Fruit fly (Drosophila melanogaster) whole organism, embryonic: ENCODE data around the gene Wee1.

Source experiments
- ATbp ChIP-seq: fragments of 200-800 bp; sonication (Bioruptor generic); optimal IDR thresholded peaks from 2 replicates; lab custom pipeline; 2017; ENCODE audit warnings: missing biosample characterization, mild to moderate bottlenecking, missing genetic modification characterization, missing genetic modification reagents
- B-H1 ChIP-seq: fragments of 200-800 bp; sonication (Bioruptor generic); IDR thresholded peaks from 3 replicates; pipeline ENCODE4 v1.3.6; 2022; ENCODE audit warnings: missing biosample characterization, missing genetic modification characterization
- Bgb ChIP-seq: fragments of 200-800 bp; sonication (Bioruptor generic); IDR thresholded peaks from 2 replicates; pipeline ENCODE4 v1.3.6; 2022; ENCODE audit warnings: missing biosample characterization, missing genetic modification characterization; ENCODE audit not compliant: partially characterized antibody
- C15 ChIP-seq: fragments of 200-800 bp; sonication (Bioruptor generic); IDR thresholded peaks from 3 replicates; pipeline ENCODE4 v1.3.6; 2022; ENCODE audit warnings: missing biosample characterization, missing genetic modification characterization
- CG11560 ChIP-seq: fragments of 200-800 bp; sonication (Bioruptor generic); IDR thresholded peaks from 3 replicates; pipeline ENCODE4 v1.3.6; 2022; ENCODE audit warnings: missing biosample characterization, missing genetic modification characterization
- CG11695 ChIP-seq: fragments of 200-800 bp; sonication (Bioruptor generic); IDR thresholded peaks from 3 replicates; pipeline ENCODE4 v1.3.6; 2022; ENCODE audit warnings: missing biosample characterization, missing genetic modification characterization
- CG12769 ChIP-seq: fragments of 200-800 bp; sonication (Bioruptor generic); optimal IDR thresholded peaks from 2 replicates; lab custom pipeline; 2019; ENCODE audit warnings: missing biosample characterization, mild to moderate bottlenecking, missing genetic modification characterization, moderate library complexity
- CG13894 ChIP-seq: fragments of 200-800 bp; sonication (Bioruptor generic); optimal IDR thresholded peaks from 3 replicates; lab custom pipeline; 2018; ENCODE audit warnings: missing biosample characterization, mild to moderate bottlenecking, missing genetic modification characterization, moderate library complexity
- CG14965 ChIP-seq: fragments of 200-800 bp; sonication (Bioruptor generic); optimal IDR thresholded peaks from 2 replicates; lab custom pipeline; 2016; ENCODE audit warnings: missing biosample characterization, missing genetic modification characterization, borderline replicate concordance
- CG3281 ChIP-seq: fragments of 200-800 bp; sonication (Bioruptor generic); optimal IDR thresholded peaks from 3 replicates; lab custom pipeline; 2017; ENCODE audit warnings: missing biosample characterization, mild to moderate bottlenecking, missing genetic modification characterization
- CG4424 ChIP-seq: fragments of 200-800 bp; sonication (Bioruptor generic); optimal IDR thresholded peaks from 3 replicates; lab custom pipeline; 2016; ENCODE audit warnings: missing biosample characterization, missing genetic modification characterization
- CG5245 ChIP-seq: fragments of 200-800 bp; sonication (Bioruptor generic); optimal IDR thresholded peaks from 3 replicates; lab custom pipeline; 2016; ENCODE audit warnings: missing biosample characterization, missing genetic modification characterization
- CG5953 ChIP-seq: fragments of 200-800 bp; sonication (Bioruptor generic); IDR thresholded peaks from 2 replicates; pipeline ENCODE4 v1.3.6; 2022; ENCODE audit warnings: missing biosample characterization, missing genetic modification characterization
- CG7271 ChIP-seq: fragments of 200-800 bp; sonication (Bioruptor generic); optimal IDR thresholded peaks from 2 replicates; lab custom pipeline; 2018; ENCODE audit warnings: missing biosample characterization, mild to moderate bottlenecking, missing genetic modification characterization, moderate library complexity
- CG7556 ChIP-seq: fragments of 200-800 bp; sonication (Bioruptor generic); optimal IDR thresholded peaks from 2 replicates; lab custom pipeline; 2017; ENCODE audit warnings: missing biosample characterization, mild to moderate bottlenecking, missing genetic modification characterization
- CG7786 ChIP-seq: fragments of 200-800 bp; sonication (Bioruptor generic); optimal IDR thresholded peaks from 2 replicates; lab custom pipeline; 2016; ENCODE audit warnings: missing biosample characterization, missing genetic modification characterization
- CG9215 ChIP-seq: fragments of 200-800 bp; sonication (Bioruptor generic); IDR thresholded peaks from 2 replicates; pipeline ENCODE4 v1.3.6; 2022; ENCODE audit warnings: missing biosample characterization, missing genetic modification characterization
- CG9727 ChIP-seq: fragments of 200-800 bp; sonication (Bioruptor generic); optimal IDR thresholded peaks from 3 replicates; lab custom pipeline; 2017; ENCODE audit warnings: missing biosample characterization, mild to moderate bottlenecking, missing genetic modification characterization
- Chrac-16 ChIP-seq: fragments of 200-800 bp; sonication (Bioruptor generic); optimal IDR thresholded peaks from 3 replicates; lab custom pipeline; 2016; ENCODE audit warnings: missing biosample characterization, missing genetic modification characterization
- CoRest ChIP-seq: fragments of 200-800 bp; sonication (Bioruptor generic); optimal IDR thresholded peaks from 3 replicates; lab custom pipeline; 2018; ENCODE audit warnings: missing biosample characterization, mild to moderate bottlenecking, missing genetic modification characterization, moderate library complexity
- Dll ChIP-seq: fragments of 200-800 bp; sonication (Bioruptor generic); IDR thresholded peaks from 4 replicates; pipeline ENCODE4 v1.3.6; 2022; ENCODE audit warnings: missing biosample characterization, missing genetic modification characterization; ENCODE audit not compliant: partially characterized antibody
- HLH4C ChIP-seq: fragments of 200-800 bp; sonication (Bioruptor generic); IDR thresholded peaks from 3 replicates; pipeline ENCODE4 v1.3.6; 2022; ENCODE audit warnings: missing biosample characterization, missing genetic modification characterization; ENCODE audit not compliant: partially characterized antibody
- NC2β ChIP-seq: fragments of 200-800 bp; sonication (Bioruptor generic); optimal IDR thresholded peaks from 2 replicates; lab custom pipeline; 2016; ENCODE audit warnings: missing biosample characterization, missing genetic modification characterization
- Opbp ChIP-seq: fragments of 200-800 bp; sonication (Bioruptor generic); IDR thresholded peaks from 3 replicates; pipeline ENCODE4 v1.3.6; 2022; ENCODE audit warnings: missing biosample characterization, missing genetic modification characterization; ENCODE audit not compliant: partially characterized antibody
- Side ChIP-seq: fragments of 200-800 bp; sonication (Bioruptor generic); optimal IDR thresholded peaks from 2 replicates; lab custom pipeline; 2016; ENCODE audit warnings: missing biosample characterization, missing genetic modification characterization
- Usf ChIP-seq: fragments of 200-800 bp; sonication (Bioruptor generic); optimal IDR thresholded peaks from 2 replicates; lab custom pipeline; 2017; ENCODE audit warnings: missing genotype, missing biosample characterization, missing genetic modification characterization
- ap ChIP-seq: fragments of 200-800 bp; sonication (Bioruptor generic); IDR thresholded peaks from 2 replicates; pipeline ENCODE4 v1.3.6; 2022; ENCODE audit warnings: missing biosample characterization, missing genetic modification characterization
- bcd ChIP-seq: fragments of 200-800 bp; sonication (Bioruptor generic); optimal IDR thresholded peaks from 2 replicates; lab custom pipeline; 2017; ENCODE audit warnings: missing biosample characterization, mild to moderate bottlenecking, missing genetic modification characterization
- bowl ChIP-seq: fragments of 200-800 bp; sonication (Bioruptor generic); IDR thresholded peaks from 2 replicates; pipeline ENCODE4 v1.3.6; 2022; ENCODE audit warnings: missing biosample characterization, missing genetic modification characterization
- br ChIP-seq: fragments of >200 bp; optimal IDR thresholded peaks from 2 replicates; lab custom pipeline; 2017
- ci ChIP-seq: fragments of 200-800 bp; sonication (Bioruptor generic); IDR thresholded peaks from 3 replicates; pipeline ENCODE4 v1.3.6; 2022; ENCODE audit warnings: missing biosample characterization, missing genetic modification characterization
- crp ChIP-seq, 2 experiments: fragments of 200-800 bp; sonication (Bioruptor generic); optimal IDR thresholded peaks; 2 replicates in 1 of 2; 3 replicates in 1 of 2; lab custom pipeline; 2017; ENCODE audit warnings: missing biosample characterization in 2 of 2, missing genetic modification characterization in 2 of 2, mild to moderate bottlenecking in 1 of 2, moderate library complexity in 1 of 2
- dm ChIP-seq: fragments of 200-800 bp; sonication (Bioruptor generic); optimal IDR thresholded peaks from 3 replicates; lab custom pipeline; 2016; ENCODE audit warnings: missing biosample characterization, missing genetic modification characterization
- fd64A ChIP-seq: fragments of 200-800 bp; sonication (Bioruptor generic); optimal IDR thresholded peaks from 3 replicates; lab custom pipeline; 2018; ENCODE audit warnings: missing biosample characterization, mild to moderate bottlenecking, missing genetic modification characterization
- fu2 ChIP-seq: fragments of 200-800 bp; sonication (Bioruptor generic); optimal IDR thresholded peaks from 2 replicates; lab custom pipeline; 2016; ENCODE audit warnings: missing biosample characterization, missing genetic modification characterization
- gem ChIP-seq: fragments of 200-800 bp; sonication (Bioruptor generic); optimal IDR thresholded peaks from 2 replicates; lab custom pipeline; 2019; ENCODE audit warnings: missing biosample characterization, mild to moderate bottlenecking, missing genetic modification characterization, moderate library complexity
- gfzf ChIP-seq: fragments of 200-800 bp; sonication (Bioruptor generic); optimal IDR thresholded peaks from 2 replicates; lab custom pipeline; 2016; ENCODE audit warnings: missing biosample characterization, mild to moderate bottlenecking, missing genetic modification characterization, moderate library complexity
- grau ChIP-seq: fragments of 200-800 bp; optimal IDR thresholded peaks from 3 replicates; lab custom pipeline; 2019; ENCODE audit warnings: missing biosample characterization, mild to moderate bottlenecking, missing genetic modification characterization, moderate library complexity
- grn ChIP-seq: fragments of 200-800 bp; sonication (Bioruptor generic); optimal IDR thresholded peaks from 3 replicates; lab custom pipeline; 2017; ENCODE audit warnings: missing biosample characterization, missing genetic modification characterization
- gt ChIP-seq: fragments of 200-800 bp; sonication (Bioruptor generic); IDR thresholded peaks from 2 replicates; pipeline ENCODE4 v1.3.6; 2022; ENCODE audit warnings: missing biosample characterization, missing genetic modification characterization
- jumu ChIP-seq: fragments of 200-800 bp; sonication (Bioruptor generic); optimal IDR thresholded peaks from 3 replicates; lab custom pipeline; 2016; ENCODE audit warnings: missing biosample characterization, missing genetic modification characterization
- kah ChIP-seq: fragments of 200-800 bp; sonication (Bioruptor generic); optimal IDR thresholded peaks from 2 replicates; lab custom pipeline; 2018; ENCODE audit warnings: missing biosample characterization, mild to moderate bottlenecking, missing genetic modification characterization
- pb ChIP-seq: fragments of 200-800 bp; sonication (Bioruptor generic); optimal IDR thresholded peaks from 3 replicates; lab custom pipeline; 2016; ENCODE audit warnings: missing biosample characterization, missing genetic modification characterization
- ranshi ChIP-seq: fragments of 200-800 bp; sonication (Bioruptor generic); IDR thresholded peaks from 2 replicates; pipeline ENCODE4 v1.3.6; 2022; ENCODE audit warnings: missing biosample characterization, missing genetic modification characterization
- sens-2 ChIP-seq: fragments of 200-800 bp; sonication (Bioruptor generic); IDR thresholded peaks from 2 replicates; pipeline ENCODE4 v1.3.6; 2022; ENCODE audit warnings: missing biosample characterization, missing genetic modification characterization
- slp2 ChIP-seq: fragments of 200-800 bp; sonication (Bioruptor generic); optimal IDR thresholded peaks from 2 replicates; lab custom pipeline; 2016; ENCODE audit warnings: missing biosample characterization, missing genetic modification characterization
- sqz ChIP-seq: fragments of 200-800 bp; sonication (Bioruptor generic); optimal IDR thresholded peaks from 3 replicates; lab custom pipeline; 2018; ENCODE audit warnings: missing biosample characterization, mild to moderate bottlenecking, missing genetic modification characterization
- tll ChIP-seq, 2 experiments: fragments of 200-800 bp in 1 of 2; fragments of >200 bp in 1 of 2; sonication (Bioruptor generic) in 1 of 2; optimal IDR thresholded peaks; 2 replicates each; lab custom pipeline; 2017 to 2019; ENCODE audit warnings: missing biosample characterization in 2 of 2, missing genetic modification characterization in 2 of 2, mild to moderate bottlenecking in 1 of 2, moderate library complexity in 1 of 2
- toy ChIP-seq: fragments of 200-800 bp; sonication (Bioruptor generic); IDR thresholded peaks from 2 replicates; pipeline ENCODE4 v1.3.6; 2022; ENCODE audit warnings: missing biosample characterization, missing genetic modification characterization
- trem ChIP-seq: fragments of 200-800 bp; optimal IDR thresholded peaks from 3 replicates; lab custom pipeline; 2019; ENCODE audit warnings: missing biosample characterization, mild to moderate bottlenecking, missing genetic modification characterization, moderate library complexity
- vnd ChIP-seq: fragments of 200-800 bp; sonication (Bioruptor generic); IDR thresholded peaks from 3 replicates; pipeline ENCODE4 v1.3.6; 2022; ENCODE audit warnings: missing biosample characterization, missing genetic modification characterization; ENCODE audit not compliant: partially characterized antibody

Gene Wee1

dm6 chr2L:6950096-6950495, 36.2 kb upstream of the Wee1 start, which contains the start of the genes Gas41 and SA1 (continued):
- TF ChIP-seq Bgb (GFP tag; lab: Robert Waterston, UW) (peak; percentile 69), CG4424 (peak; percentile 89), C15 (peak; percentile 65; the same call in 1 of the 3 replicates), ATbp (peak; percentile 77), CG5245 (no peak), CG12769 (tag; lab: Kevin White, UChicago) (no peak), grau (tag; lab: Kevin White, UChicago) (peak; percentile 64), bcd (GFP tag; lab: Kevin White, UChicago) (peak; percentile 58), slp2 (GFP tag; lab: Kevin White, UChicago) (no peak), toy (GFP tag; lab: Robert Waterston, UW) (peak; percentile 76), vnd (GFP tag; lab: Robert Waterston, UW) (peak; percentile 76), CG11695 (GFP tag; lab: Robert Waterston, UW) (peak; percentile 50; the same call in 2 of the 3 replicates), gem (tag; lab: Kevin White, UChicago) (peak; percentile 97), ap (GFP tag; lab: Robert Waterston, UW) (no peak), br (lab: Kevin White, UChicago) (no peak), ci (GFP tag; lab: Robert Waterston, UW) (peak; percentile 88), CG7271 (tag; lab: Kevin White, UChicago) (peak; percentile 93), fd64A (GFP tag; lab: Kevin White, UChicago) (no peak), ranshi (no peak), jumu (GFP tag; lab: Kevin White, UChicago) (peak; percentile 70), dm (GFP tag; lab: Kevin White, UChicago) (peak; percentile 11), B-H1 (GFP tag; lab: Robert Waterston, UW) (peak; percentile 86), fu2 (GFP tag; lab: Kevin White, UChicago) (peak; percentile 48), CG5953 (GFP tag; lab: Robert Waterston, UW) (no peak), Chrac-16 (GFP tag; lab: Kevin White, UChicago) (peak; percentile 93), CoRest (tag; lab: Kevin White, UChicago) (peak; percentile 76), CG11560 (no peak), CG9215 (GFP tag; lab: Robert Waterston, UW) (peak; percentile 89), CG3281 (GFP tag; lab: Kevin White, UChicago) (peak; percentile 85), sqz (GFP tag; lab: Kevin White, UChicago) (no peak), bowl (GFP tag; lab: Robert Waterston, UW) (no peak), HLH4C (peak; percentile 70), Dll (GFP tag; lab: Robert Waterston, UW) (peak; percentile 69; the same call in 3 of the 4 replicates), tll (GFP tag; optimal IDR thresholded peaks at IDR 0.05; lab: Kevin White, UChicago) (no peak), Side (GFP tag; lab: Kevin White, UChicago) (peak; percentile 28), Opbp (GFP tag; lab: Robert Waterston, UW) (0 out of 3 replicates have a peak, but pooled peaks have one; percentile 42), Usf (no peak), CG13894 (tag; lab: Kevin White, UChicago) (peak; percentile 91), grn (GFP tag; lab: Kevin White, UChicago) (no peak), crp (GFP tag; optimal IDR thresholded peaks at IDR 0.05; lab: Kevin White, UChicago) (peak in 1 of 2 experiments; percentile 3), NC2β (GFP tag; lab: Kevin White, UChicago) (peak; percentile 57), trem (peak; percentile 95), pb (GFP tag; lab: Kevin White, UChicago) (no peak), sens-2 (no peak), kah (peak; percentile 54), CG7556 (GFP tag; lab: Kevin White, UChicago) (peak; percentile 78), gt (GFP tag; lab: Robert Waterston, UW) (peak; percentile 58; the same call in 1 of the 2 replicates), CG7786 (GFP tag; lab: Kevin White, UChicago) (peak; percentile 47), gfzf (GFP tag; lab: Kevin White, UChicago) (peak; percentile 34), CG9727 (GFP tag; lab: Kevin White, UChicago) (peak; percentile 15), CG14965 (GFP tag; lab: Kevin White, UChicago) (no peak)
